Fruit fly (Drosophila melanogaster) whole organism, embryonic: ENCODE results near the gene tws.

Source experiments
- Aef1 ChIP-seq: fragments of 200-800 bp; sonication (Bioruptor generic); IDR thresholded peaks from 3 replicates; pipeline ENCODE4 v1.3.6; 2022; ENCODE audit warnings: missing biosample characterization, missing genetic modification characterization
- B-H2 ChIP-seq: fragments of 200-800 bp; sonication (Bioruptor generic); optimal IDR thresholded peaks from 2 replicates; lab custom pipeline; 2018; ENCODE audit warnings: missing biosample characterization, mild to moderate bottlenecking, missing genetic modification characterization
- Bteb2 ChIP-seq: fragments of 200-800 bp; sonication (Bioruptor generic); optimal IDR thresholded peaks from 2 replicates; lab custom pipeline; 2016; ENCODE audit warnings: missing biosample characterization, missing genetic modification characterization
- CG10366 ChIP-seq: fragments of 200-800 bp; sonication (Bioruptor generic); IDR thresholded peaks from 2 replicates; pipeline ENCODE4 v1.3.6; 2022; ENCODE audit warnings: missing biosample characterization, missing genetic modification characterization
- CG10979 ChIP-seq: fragments of 200-800 bp; sonication (Bioruptor generic); optimal IDR thresholded peaks from 2 replicates; lab custom pipeline; 2018; ENCODE audit warnings: missing biosample characterization, mild to moderate bottlenecking, missing genetic modification characterization, moderate library complexity
- CG11456 ChIP-seq: fragments of 200-800 bp; sonication (Bioruptor generic); IDR thresholded peaks from 3 replicates; pipeline ENCODE4 v1.3.6; 2022; ENCODE audit warnings: missing biosample characterization, missing genetic modification characterization
- CG12391 ChIP-seq: fragments of 200-800 bp; sonication (Bioruptor generic); optimal IDR thresholded peaks from 3 replicates; lab custom pipeline; 2018; ENCODE audit warnings: missing biosample characterization, mild to moderate bottlenecking, missing genetic modification characterization, moderate library complexity
- CG12769 ChIP-seq: fragments of 200-800 bp; sonication (Bioruptor generic); optimal IDR thresholded peaks from 2 replicates; lab custom pipeline; 2019; ENCODE audit warnings: missing biosample characterization, mild to moderate bottlenecking, missing genetic modification characterization, moderate library complexity
- CG1529 ChIP-seq: fragments of 200-800 bp; sonication (Bioruptor generic); optimal IDR thresholded peaks from 3 replicates; lab custom pipeline; 2018; ENCODE audit warnings: missing biosample characterization, missing genetic modification characterization
- CG15601 ChIP-seq: fragments of 200-800 bp; sonication (Bioruptor generic); optimal IDR thresholded peaks from 3 replicates; lab custom pipeline; 2019; ENCODE audit warnings: missing biosample characterization, mild to moderate bottlenecking, missing genetic modification characterization, moderate library complexity
- CG17612 ChIP-seq: fragments of 200-800 bp; sonication (Bioruptor generic); IDR thresholded peaks from 2 replicates; pipeline ENCODE4 v1.3.6; 2022; ENCODE audit warnings: missing biosample characterization, missing genetic modification characterization
- CG18262 ChIP-seq: fragments of 200-800 bp; optimal IDR thresholded peaks from 3 replicates; lab custom pipeline; 2019; ENCODE audit warnings: missing biosample characterization, mild to moderate bottlenecking, missing genetic modification characterization, moderate library complexity
- CG18476 ChIP-seq: fragments of 200-800 bp; sonication (Bioruptor generic); optimal IDR thresholded peaks from 2 replicates; lab custom pipeline; 2016; ENCODE audit warnings: missing biosample characterization, mild to moderate bottlenecking, missing genetic modification characterization
- CG2202 ChIP-seq: fragments of 200-800 bp; sonication (Bioruptor generic); optimal IDR thresholded peaks from 2 replicates; lab custom pipeline; 2018; ENCODE audit warnings: missing biosample characterization, mild to moderate bottlenecking, missing genetic modification characterization
- CG34376 ChIP-seq: fragments of 200-800 bp; sonication (Bioruptor generic); optimal IDR thresholded peaks from 2 replicates; lab custom pipeline; 2018; ENCODE audit warnings: missing biosample characterization, mild to moderate bottlenecking, missing genetic modification characterization
- CG34422 ChIP-seq: fragments of 200-800 bp; sonication (Bioruptor generic); IDR thresholded peaks from 3 replicates; pipeline ENCODE4 v1.3.6; 2022; ENCODE audit warnings: missing biosample characterization, missing genetic modification characterization
- CG4854 ChIP-seq: fragments of 200-800 bp; sonication (Bioruptor generic); optimal IDR thresholded peaks from 2 replicates; lab custom pipeline; 2016; ENCODE audit warnings: missing biosample characterization, missing genetic modification characterization, inconsistent platforms
- CG5180 ChIP-seq: fragments of 200-800 bp; sonication (Bioruptor generic); optimal IDR thresholded peaks from 3 replicates; lab custom pipeline; 2017; ENCODE audit warnings: missing biosample characterization, missing genetic modification characterization, mild to moderate bottlenecking, moderate library complexity, missing genetic modification reagents
- CG6791 ChIP-seq: fragments of 200-800 bp; sonication (Bioruptor generic); IDR thresholded peaks from 3 replicates; pipeline ENCODE4 v1.3.6; 2022; ENCODE audit warnings: missing biosample characterization, missing genetic modification characterization; ENCODE audit not compliant: partially characterized antibody
- CG7745 ChIP-seq: fragments of 200-800 bp; sonication (Bioruptor generic); optimal IDR thresholded peaks from 2 replicates; lab custom pipeline; 2018; ENCODE audit warnings: missing biosample characterization, mild to moderate bottlenecking, missing genetic modification characterization, moderate library complexity
- CG8359 ChIP-seq: fragments of 200-800 bp; sonication (Bioruptor generic); optimal IDR thresholded peaks from 2 replicates; lab custom pipeline; 2017; ENCODE audit warnings: missing biosample characterization, mild to moderate bottlenecking, missing genetic modification characterization, borderline replicate concordance
- CG9876 ChIP-seq: fragments of 200-800 bp; sonication (Bioruptor generic); optimal IDR thresholded peaks from 2 replicates; lab custom pipeline; 2016; ENCODE audit warnings: missing biosample characterization, missing genetic modification characterization
- CkIIα-i1 ChIP-seq: fragments of 200-800 bp; sonication (Bioruptor generic); IDR thresholded peaks from 2 replicates; pipeline ENCODE4 v1.3.6; 2022; ENCODE audit warnings: missing biosample characterization, missing genetic modification characterization
- CoRest ChIP-seq: fragments of 200-800 bp; sonication (Bioruptor generic); optimal IDR thresholded peaks from 3 replicates; lab custom pipeline; 2018; ENCODE audit warnings: missing biosample characterization, mild to moderate bottlenecking, missing genetic modification characterization, moderate library complexity
- E2f2 ChIP-seq: fragments of 200-800 bp; sonication (Bioruptor generic); IDR thresholded peaks from 2 replicates; pipeline ENCODE4 v1.3.6; 2022; ENCODE audit warnings: missing biosample characterization, missing genetic modification characterization
- Eip74EF ChIP-seq, 2 experiments: fragments of 200-800 bp in 1 of 2; fragments of >200 bp in 1 of 2; sonication (Bioruptor generic) in 1 of 2; optimal IDR thresholded peaks; 2 replicates each; lab custom pipeline; 2017 to 2019; ENCODE audit warnings: missing biosample characterization in 2 of 2, missing genetic modification characterization in 2 of 2, mild to moderate bottlenecking in 1 of 2, moderate library complexity in 1 of 2
- Myb ChIP-seq: fragments of 200-800 bp; sonication (Bioruptor generic); optimal IDR thresholded peaks from 2 replicates; lab custom pipeline; 2016; ENCODE audit warnings: missing biosample characterization, missing genetic modification characterization
- Rfx ChIP-seq: fragments of 200-800 bp; sonication (Bioruptor generic); IDR thresholded peaks from 2 replicates; pipeline ENCODE4 v1.3.6; 2022; ENCODE audit warnings: missing biosample characterization, missing genetic modification characterization
- YL-1 ChIP-seq: fragments of 200-800 bp; sonication (Bioruptor generic); optimal IDR thresholded peaks from 3 replicates; lab custom pipeline; 2017; ENCODE audit warnings: missing biosample characterization, mild to moderate bottlenecking, missing genetic modification characterization
- ab ChIP-seq: fragments of 200-800 bp; sonication (Bioruptor generic); optimal IDR thresholded peaks from 2 replicates; lab custom pipeline; 2016; ENCODE audit warnings: missing biosample characterization, missing genetic modification characterization
- cad ChIP-seq: fragments of >200 bp; optimal IDR thresholded peaks from 2 replicates; lab custom pipeline; 2017; ENCODE audit warnings: missing biosample characterization, missing genetic modification characterization
- chn ChIP-seq: fragments of 200-800 bp; sonication (Bioruptor generic); optimal IDR thresholded peaks from 2 replicates; lab custom pipeline; 2016; ENCODE audit warnings: missing biosample characterization, missing genetic modification characterization
- crp ChIP-seq, 2 experiments: fragments of 200-800 bp; sonication (Bioruptor generic); optimal IDR thresholded peaks; 2 replicates in 1 of 2; 3 replicates in 1 of 2; lab custom pipeline; 2017; ENCODE audit warnings: missing biosample characterization in 2 of 2, missing genetic modification characterization in 2 of 2, mild to moderate bottlenecking in 1 of 2, moderate library complexity in 1 of 2
- emc ChIP-seq: fragments of 200-800 bp; sonication (Bioruptor generic); optimal IDR thresholded peaks from 2 replicates; lab custom pipeline; 2016; ENCODE audit warnings: missing biosample characterization, missing genetic modification characterization
- fd102C ChIP-seq: fragments of 200-800 bp; sonication (Bioruptor generic); optimal IDR thresholded peaks from 2 replicates; lab custom pipeline; 2018; ENCODE audit warnings: missing biosample characterization, mild to moderate bottlenecking, missing genetic modification characterization, moderate library complexity
- ftz-f1 ChIP-seq: fragments of 200-800 bp; sonication (Bioruptor generic); optimal IDR thresholded peaks from 2 replicates; lab custom pipeline; 2016; ENCODE audit warnings: missing biosample characterization, missing genetic modification characterization
- h ChIP-seq: fragments of >200 bp; optimal IDR thresholded peaks from 2 replicates; lab custom pipeline; 2017
- jigr1 ChIP-seq: fragments of 200-800 bp; sonication (Bioruptor generic); IDR thresholded peaks from 3 replicates; pipeline ENCODE4 v1.3.6; 2022; ENCODE audit warnings: missing biosample characterization, missing genetic modification characterization
- kni ChIP-seq: fragments of 200-800 bp; sonication (Bioruptor generic); optimal IDR thresholded peaks from 3 replicates; lab custom pipeline; 2017; ENCODE audit warnings: mild to moderate bottlenecking, missing biosample characterization, missing genetic modification reagents, missing genetic modification characterization
- odd ChIP-seq: fragments of 200-800 bp; sonication (Bioruptor generic); optimal IDR thresholded peaks from 2 replicates; lab custom pipeline; 2017; ENCODE audit warnings: missing biosample characterization, mild to moderate bottlenecking, missing genetic modification characterization
- onecut ChIP-seq: fragments of 200-800 bp; sonication (Bioruptor generic); IDR thresholded peaks from 2 replicates; pipeline ENCODE4 v1.3.6; 2022; ENCODE audit warnings: missing biosample characterization, missing genetic modification characterization
- peb ChIP-seq: fragments of 200-800 bp; sonication (Bioruptor generic); IDR thresholded peaks from 2 replicates; pipeline ENCODE4 v1.3.6; 2022; ENCODE audit warnings: missing biosample characterization, missing genetic modification characterization
- ranshi ChIP-seq: fragments of 200-800 bp; sonication (Bioruptor generic); IDR thresholded peaks from 2 replicates; pipeline ENCODE4 v1.3.6; 2022; ENCODE audit warnings: missing biosample characterization, missing genetic modification characterization
- scrt ChIP-seq: fragments of 200-800 bp; sonication (Bioruptor generic); optimal IDR thresholded peaks from 2 replicates; lab custom pipeline; 2018; ENCODE audit warnings: missing biosample characterization, mild to moderate bottlenecking, missing genetic modification characterization, moderate library complexity
- sd ChIP-seq: fragments of 200-800 bp; sonication (Bioruptor generic); optimal IDR thresholded peaks from 3 replicates; lab custom pipeline; 2018; ENCODE audit warnings: missing biosample characterization, mild to moderate bottlenecking, missing genetic modification characterization, moderate library complexity
- seq ChIP-seq: fragments of 200-800 bp; sonication (Bioruptor generic); IDR thresholded peaks from 2 replicates; pipeline ENCODE4 v1.3.6; 2022; ENCODE audit warnings: missing biosample characterization, missing genetic modification characterization
- slbo ChIP-seq: fragments of 200-800 bp; sonication (Bioruptor generic); IDR thresholded peaks from 2 replicates; pipeline ENCODE4 v1.3.6; 2022; ENCODE audit warnings: missing biosample characterization, missing genetic modification characterization
- sr ChIP-seq: fragments of 200-800 bp; sonication (Bioruptor generic); IDR thresholded peaks from 3 replicates; pipeline ENCODE4 v1.3.6; 2022; ENCODE audit warnings: missing biosample characterization, missing genetic modification characterization
- tgo ChIP-seq: fragments of 200-800 bp; sonication (Bioruptor generic); IDR thresholded peaks from 3 replicates; pipeline ENCODE4 v1.3.6; 2022; ENCODE audit warnings: missing biosample characterization, missing genetic modification characterization
- unc-4 ChIP-seq: fragments of 200-800 bp; sonication (Bioruptor generic); IDR thresholded peaks from 2 replicates; pipeline ENCODE4 v1.3.6; 2022; ENCODE audit warnings: missing biosample characterization, missing genetic modification characterization; ENCODE audit not compliant: partially characterized antibody
- vfl ChIP-seq: fragments of 200-800 bp; sonication (Bioruptor generic); optimal IDR thresholded peaks from 2 replicates; lab custom pipeline; 2016; ENCODE audit warnings: missing biosample characterization, missing genetic modification characterization

tws gene

DNA sequence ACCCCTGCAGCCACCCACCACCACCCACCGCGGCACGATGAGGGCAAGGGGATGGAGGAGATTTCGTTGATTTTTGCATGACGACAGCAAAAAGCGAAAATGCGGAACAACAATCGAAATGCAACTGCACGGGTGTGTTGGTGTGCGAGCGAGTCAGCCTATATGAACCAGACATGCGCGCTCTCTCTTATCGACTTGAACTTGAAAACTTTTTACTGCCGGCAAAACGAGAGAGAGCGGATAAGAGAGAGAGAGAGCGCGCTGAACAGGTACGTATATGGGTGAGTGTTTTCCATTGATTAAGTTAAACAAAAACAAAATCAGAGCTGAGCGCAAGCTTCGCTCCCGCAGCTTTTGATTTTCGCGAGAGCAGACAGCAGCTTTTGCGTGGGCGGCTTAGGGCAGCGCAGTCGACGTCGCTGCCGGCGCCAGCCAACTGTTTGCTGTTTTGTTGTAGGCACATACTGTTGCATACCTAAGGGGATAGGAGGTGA, 50.4 kb downstream of the tws start (continued):
- TF ChIP-seq CG12391 (tag; lab: Kevin White, UChicago) (no peak), CG10366 (GFP tag; lab: Robert Waterston, UW) (no peak), CG1529 (GFP tag; lab: Kevin White, UChicago) (no peak), ftz-f1 (GFP tag; lab: Kevin White, UChicago) (peak; percentile 96), CG15601 (no peak), ranshi (GFP tag; lab: Robert Waterston, UW) (no peak), fd102C (GFP tag; lab: Kevin White, UChicago) (no peak), kni (GFP tag; lab: Kevin White, UChicago) (no peak), Rfx (GFP tag; lab: Robert Waterston, UW) (no peak), scrt (peak; percentile 70), CG6791 (GFP tag; lab: Robert Waterston, UW) (no peak), Myb (no peak), sr (GFP tag; lab: Robert Waterston, UW) (peak; percentile 99), ab (GFP tag; lab: Kevin White, UChicago) (no peak), Eip74EF (GFP tag; optimal IDR thresholded peaks at IDR 0.05; lab: Kevin White, UChicago) (peak in 1 of 2 experiments; percentile 63), CG5180 (GFP tag; lab: Kevin White, UChicago) (no peak), CG9876 (GFP tag; lab: Kevin White, UChicago) (no peak), CG18262 (tag; lab: Kevin White, UChicago) (no peak), jigr1 (GFP tag; lab: Robert Waterston, UW) (no peak), Aef1 (GFP tag; lab: Robert Waterston, UW) (no peak), E2f2 (GFP tag; lab: Robert Waterston, UW) (no peak), CG17612 (no peak), emc (GFP tag; lab: Kevin White, UChicago) (no peak), peb (GFP tag; lab: Robert Waterston, UW) (no peak), CG8359 (no peak), chn (GFP tag; lab: Kevin White, UChicago) (no peak), vfl (GFP tag; lab: Kevin White, UChicago) (no peak), CG7745 (tag; lab: Kevin White, UChicago) (no peak), cad (GFP tag; lab: Kevin White, UChicago) (no peak), slbo (GFP tag; lab: Robert Waterston, UW) (no peak), CG4854 (GFP tag; lab: Kevin White, UChicago) (no peak), CG2202 (tag; lab: Kevin White, UChicago) (no peak), tgo (GFP tag; lab: Robert Waterston, UW) (no peak), odd (no peak), YL-1 (GFP tag; lab: Kevin White, UChicago) (no peak), CG10979 (tag; lab: Kevin White, UChicago) (no peak), crp (GFP tag; optimal IDR thresholded peaks at IDR 0.05; lab: Kevin White, UChicago) (no peak), CG34422 (GFP tag; lab: Robert Waterston, UW) (peak; percentile 20; the same call in 1 of the 3 replicates), CG34376 (GFP tag; lab: Kevin White, UChicago) (no peak), CG11456 (GFP tag; lab: Robert Waterston, UW) (no peak), CG18476 (no peak), CkIIα-i1 (GFP tag; lab: Robert Waterston, UW) (no peak), B-H2 (GFP tag; lab: Kevin White, UChicago) (no peak), onecut (peak; percentile 69), seq (GFP tag; lab: Robert Waterston, UW) (0 out of 2 replicates have a peak, but pooled peaks have one; percentile 17), sd (peak; percentile 74), Bteb2 (GFP tag; lab: Kevin White, UChicago) (no peak), unc-4 (GFP tag; lab: Robert Waterston, UW) (peak; percentile 47), h (lab: Kevin White, UChicago) (no peak), CG12769 (peak; percentile 17), CoRest (tag; lab: Kevin White, UChicago) (no peak)
